Worm (Caenorhabditis elegans): ENCODE data around the gene ser-4.

ser-4 gene

DNA sequence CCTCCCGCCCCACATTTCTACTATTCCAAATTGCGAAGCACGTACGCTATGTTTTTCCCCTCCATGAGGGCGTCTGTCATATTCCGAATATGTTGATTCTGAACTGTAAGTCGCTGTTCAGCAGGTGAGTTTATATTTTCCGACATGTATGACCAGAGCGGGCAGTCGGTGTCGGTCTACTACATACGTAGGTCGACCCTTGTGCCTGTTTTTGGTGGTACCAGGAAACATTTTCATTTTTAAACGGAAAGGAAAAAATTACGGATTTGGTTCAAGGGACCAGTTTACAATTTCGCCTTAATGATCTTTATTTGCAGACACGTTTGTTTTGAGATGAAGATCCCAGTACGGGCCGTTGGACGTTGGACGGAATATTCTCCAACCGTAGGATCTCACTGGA is 25.7 kb upstream of the ser-4 start, which contains the start of gene Y46E12A.2:
Gene Y46E12A.2, plus strand, starts transcription at position 301 of the 400 bp plus-strand sequence.
- TF ChIP-seq die-1 (tag; optimal IDR thresholded peaks at IDR 0.05) (no peak), C06A6.2 (GFP tag; conservative IDR thresholded peaks at IDR 0.05) (no peak), snpc-1.1 (tag; optimal IDR thresholded peaks at IDR 0.05; ENCODE audit: insufficient read depth) (no peak), rcor-1 (GFP tag; IDR thresholded peaks at IDR 0.05) (no peak), lsy-27 (tag; optimal IDR thresholded peaks at IDR 0.05; ENCODE audit: borderline replicate concordance, insufficient read depth) (no peak), B0035.1 (tag; optimal IDR thresholded peaks at IDR 0.05) (no peak), let-526 (GFP tag; IDR thresholded peaks at IDR 0.05) (no peak), aptf-2 (GFP tag; conservative IDR thresholded peaks at IDR 0.05) (no peak), B0336.3 (GFP tag; IDR thresholded peaks at IDR 0.05) (no peak), F39B2.1 (GFP tag; IDR thresholded peaks at IDR 0.05) (no peak), nhr-90 (tag; optimal IDR thresholded peaks at IDR 0.05) (no peak)

DNA sequence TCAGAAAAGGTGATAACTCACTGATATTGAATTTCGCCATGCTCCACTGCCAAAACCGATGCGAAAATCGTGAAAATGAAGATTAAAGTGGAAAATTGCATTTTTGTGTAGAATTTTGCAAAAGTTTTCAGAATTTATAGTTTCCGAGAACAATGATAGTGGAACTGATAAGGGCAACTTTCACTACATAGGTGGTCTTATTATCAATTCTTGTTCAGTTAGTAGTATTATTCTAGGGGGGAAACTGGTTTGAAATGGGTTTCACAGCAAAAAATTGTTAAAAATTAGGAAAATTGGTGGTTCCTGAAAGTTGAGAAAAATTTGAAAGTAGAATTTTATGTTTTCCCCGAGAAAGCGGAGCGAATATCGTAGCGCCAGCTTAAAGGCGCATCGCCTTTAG is 25.2 kb upstream of the ser-4 start, which contains the start of gene Y46E12A.5:
Gene Y46E12A.5, minus strand, starts transcription at position 101 of the 400 bp plus-strand sequence.
- TF ChIP-seq ceh-27 (GFP tag; optimal IDR thresholded peaks at IDR 0.05) (no peak), pbrm-1 (GFP tag; IDR thresholded peaks at IDR 0.05) (no peak), egl-44 (GFP tag; IDR thresholded peaks at IDR 0.05) (no peak), snpc-4 (GFP tag; optimal IDR thresholded peaks at IDR 0.05) (no peak), snpc-4 (tag; optimal IDR thresholded peaks at IDR 0.05) (no peak), Y67H2A.10 (GFP tag; conservative IDR thresholded peaks at IDR 0.05) (no peak), ztf-26 (tag; optimal IDR thresholded peaks at IDR 0.05) (no peak), zfh-2 (GFP tag; conservative IDR thresholded peaks at IDR 0.05) (no peak), bed-2 (GFP tag; IDR thresholded peaks at IDR 0.05) (no peak), ztf-28 (GFP tag; IDR thresholded peaks at IDR 0.05) (no peak), ceh-100 (GFP tag; IDR thresholded peaks at IDR 0.05) (no peak), F55B11.4 (tag; optimal IDR thresholded peaks at IDR 0.05; ENCODE audit: borderline replicate concordance, insufficient read depth) (no peak)

DNA sequence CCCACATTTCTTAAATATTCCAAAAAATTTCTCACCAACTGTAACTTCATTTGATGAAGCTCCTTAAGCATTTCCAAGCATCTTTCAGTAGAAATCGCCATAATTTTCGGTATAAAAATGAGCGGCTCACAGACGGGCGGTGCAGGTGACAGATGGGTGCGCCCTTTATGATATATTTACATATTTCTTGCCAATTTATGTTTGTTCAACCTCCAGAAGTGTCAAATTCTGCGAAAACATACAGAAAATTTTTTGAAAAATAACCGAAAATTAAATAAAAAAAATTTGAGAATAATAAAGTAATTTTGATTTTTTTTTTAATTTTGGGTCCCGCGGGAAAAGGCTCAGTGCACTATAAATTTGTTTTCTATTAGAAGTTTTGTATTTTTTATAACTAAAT is 21.9 kb upstream of the ser-4 start, which contains the start of gene Y46E12A.3:
Gene Y46E12A.3, minus strand, starts transcription at position 101 of the 400 bp plus-strand sequence.
- TF ChIP-seq hrde-1 (tag; optimal IDR thresholded peaks at IDR 0.05; ENCODE audit: borderline replicate concordance) (no peak), B0019.2 (GFP tag; conservative IDR thresholded peaks at IDR 0.05) (no peak), nhr-179 (tag; optimal IDR thresholded peaks at IDR 0.05) (no peak), lsy-27 (tag; optimal IDR thresholded peaks at IDR 0.05; ENCODE audit: borderline replicate concordance, insufficient read depth) (no peak), hsf-1 (GFP tag; IDR thresholded peaks at IDR 0.05) (no peak), akir-1 (GFP tag; optimal IDR thresholded peaks at IDR 0.05) (no peak), Y95B8A.8 (GFP tag; IDR thresholded peaks at IDR 0.05) (no peak), snpc-1.3 (tag; optimal IDR thresholded peaks at IDR 0.05; ENCODE audit: insufficient read depth) (no peak), chd-7 (tag; optimal IDR thresholded peaks at IDR 0.05) (no peak), cebp-2 (GFP tag; IDR thresholded peaks at IDR 0.05) (no peak), sptf-2 (GFP tag; optimal IDR thresholded peaks at IDR 0.05) (no peak), aptf-2 (GFP tag; conservative IDR thresholded peaks at IDR 0.05) (no peak), dox-1 (GFP tag; IDR thresholded peaks at IDR 0.05) (no peak), T07F8.4 (tag; optimal IDR thresholded peaks at IDR 0.05) (no peak), somi-1 (GFP tag; optimal IDR thresholded peaks at IDR 0.05) (no peak)

Measured in whole organism, young adult.